Worm (Caenorhabditis elegans): ENCODE data around the gene C46F9.6.

The C46F9.6 gene

ce11 chrII:1897936-1898335 lies at the start of gene C46F9.6:
Gene C46F9.6 (plus strand): TSS chrII:1898236.
- TF ChIP-seq zfh-2 (GFP tag; conservative IDR thresholded peaks at IDR 0.05) = no peak
- no peak for TF ChIP-seq chd-7 (tag; optimal IDR thresholded peaks at IDR 0.05)
- no peak for TF ChIP-seq lir-1 (GFP tag; conservative IDR thresholded peaks at IDR 0.05)
- no peak for TF ChIP-seq ZK185.1 (tag; optimal IDR thresholded peaks at IDR 0.05; ENCODE audit: poor library complexity, severe bottlenecking)
- no peak for TF ChIP-seq sptf-2 (GFP tag; optimal IDR thresholded peaks at IDR 0.05)
- TF ChIP-seq nhr-90 (tag; optimal IDR thresholded peaks at IDR 0.05) = no peak
- no peak for TF ChIP-seq tbp1 (GFP tag; optimal IDR thresholded peaks at IDR 0.05)
- TF ChIP-seq mcd-1 (GFP tag; IDR thresholded peaks at IDR 0.05) = no peak
- TF ChIP-seq Y79H2A.3 (GFP tag; conservative IDR thresholded peaks at IDR 0.05) = no peak
- TF ChIP-seq B0019.2 (GFP tag; conservative IDR thresholded peaks at IDR 0.05) = no peak
- no peak for TF ChIP-seq unc-62 (GFP tag; optimal IDR thresholded peaks at IDR 0.05)
- TF ChIP-seq bed-2 (GFP tag; IDR thresholded peaks at IDR 0.05) = no peak
- TF ChIP-seq egl-44 (GFP tag; IDR thresholded peaks at IDR 0.05) = no peak
- TF ChIP-seq nfya-2 (GFP tag; IDR thresholded peaks at IDR 0.05) = no peak
- no peak for TF ChIP-seq pbrm-1 (GFP tag; IDR thresholded peaks at IDR 0.05)
- no peak for TF ChIP-seq Y67H2A.10 (GFP tag; conservative IDR thresholded peaks at IDR 0.05)
- TF ChIP-seq madf-6 (GFP tag; IDR thresholded peaks at IDR 0.05) = no peak
- TF ChIP-seq snpc-3.4 (tag; optimal IDR thresholded peaks at IDR 0.05) = no peak

- no peak for TF ChIP-seq repo-1 (tag; optimal IDR thresholded peaks at IDR 0.05)
- TF ChIP-seq tbp1 (GFP tag; optimal IDR thresholded peaks at IDR 0.05) = no peak
- TF ChIP-seq attf-6 (GFP tag; IDR thresholded peaks at IDR 0.05) = no peak
- no peak for TF ChIP-seq Y67H2A.10 (GFP tag; conservative IDR thresholded peaks at IDR 0.05)
- TF ChIP-seq pbrm-1 (GFP tag; IDR thresholded peaks at IDR 0.05) = no peak
- no peak for TF ChIP-seq K11D2.4 (GFP tag; IDR thresholded peaks at IDR 0.05)
- no peak for TF ChIP-seq madf-10 (tag; optimal IDR thresholded peaks at IDR 0.05)
- TF ChIP-seq nhr-179 (tag; optimal IDR thresholded peaks at IDR 0.05) = no peak
- TF ChIP-seq him-1 (tag; optimal IDR thresholded peaks at IDR 0.05) = no peak
- no peak for TF ChIP-seq fkh-3 (tag; optimal IDR thresholded peaks at IDR 0.05)
- no peak for TF ChIP-seq lin-54 (GFP tag; optimal IDR thresholded peaks at IDR 0.05)
- no peak for TF ChIP-seq ztf-25 (GFP tag; IDR thresholded peaks at IDR 0.05)
- no peak for TF ChIP-seq hmg-20 (GFP tag; IDR thresholded peaks at IDR 0.05)
- TF ChIP-seq dpl-1 (GFP tag; optimal IDR thresholded peaks at IDR 0.05) = no peak
- no peak for TF ChIP-seq dox-1 (GFP tag; IDR thresholded peaks at IDR 0.05)
- no peak for TF ChIP-seq ztf-3 (GFP tag; optimal IDR thresholded peaks at IDR 0.05)
- TF ChIP-seq Y53F4B.3 (GFP tag; IDR thresholded peaks at IDR 0.05) = no peak
- no peak for TF ChIP-seq sptf-2 (GFP tag; optimal IDR thresholded peaks at IDR 0.05)
- no peak for TF ChIP-seq ceh-27 (GFP tag; optimal IDR thresholded peaks at IDR 0.05)
These were observed 47.7 kb upstream of the C46F9.6 start, which contains the start of gene fbxb-96 for ce11 chrII:1850299-1850698. Gene fbxb-96 (minus strand): TSS chrII:1850399.

ce11 chrII:1850840-1851294 lies 47.2 kb upstream of the C46F9.6 start, which contains the start of gene C52E2.3:
Gene C52E2.3 (plus strand): TSS chrII:1851244.
- no peak for TF ChIP-seq nhr-179 (tag; optimal IDR thresholded peaks at IDR 0.05)
- TF ChIP-seq B0261.1 (tag; optimal IDR thresholded peaks at IDR 0.05) = no peak
- TF ChIP-seq nfyb-1 (GFP tag; IDR thresholded peaks at IDR 0.05) = no peak
- TF ChIP-seq mxl-1 (tag; optimal IDR thresholded peaks at IDR 0.05) = no peak
- no peak for TF ChIP-seq F55B11.4 (tag; optimal IDR thresholded peaks at IDR 0.05; ENCODE audit: borderline replicate concordance, insufficient read depth)
- TF ChIP-seq nhr-27 (tag; optimal IDR thresholded peaks at IDR 0.05) = no peak
- TF ChIP-seq egrh-3 (GFP tag; IDR thresholded peaks at IDR 0.05) = no peak
- TF ChIP-seq dox-1 (GFP tag; IDR thresholded peaks at IDR 0.05) = no peak
- TF ChIP-seq mel-28 (tag; optimal IDR thresholded peaks at IDR 0.05; ENCODE audit: borderline replicate concordance) = no peak
- no peak for TF ChIP-seq F33H1.4 (GFP tag; IDR thresholded peaks at IDR 0.05)
- TF ChIP-seq let-526 (GFP tag; IDR thresholded peaks at IDR 0.05) = no peak
- no peak for TF ChIP-seq zfh-2 (GFP tag; conservative IDR thresholded peaks at IDR 0.05)
- no peak for TF ChIP-seq tbp1 (GFP tag; optimal IDR thresholded peaks at IDR 0.05)
